Fruit fly (Drosophila melanogaster) whole organism, adult: ENCODE data around the gene SPE.

Experiments
- CG11617 ChIP-seq: fragments of 200-800 bp; sonication (Bioruptor generic); optimal IDR thresholded peaks from 2 replicates; lab custom pipeline; 2017; ENCODE audit warnings: mild to moderate bottlenecking, missing biosample characterization, missing genetic modification reagents, missing genetic modification characterization
- CG12768 ChIP-seq: fragments of 200-800 bp; sonication (Bioruptor generic); optimal IDR thresholded peaks from 2 replicates; lab custom pipeline; 2017; ENCODE audit warnings: missing biosample characterization, missing genetic modification characterization, mild to moderate bottlenecking, moderate library complexity, missing genetic modification reagents
- CG14711 ChIP-seq: fragments of 200-800 bp; sonication (Bioruptor generic); optimal IDR thresholded peaks from 2 replicates; lab custom pipeline; 2018; ENCODE audit warnings: missing biosample characterization, mild to moderate bottlenecking, missing genetic modification characterization, moderate library complexity
- CG1620 ChIP-seq: fragments of 200-800 bp; sonication (Bioruptor generic); optimal IDR thresholded peaks from 2 replicates; lab custom pipeline; 2016; ENCODE audit warnings: missing biosample characterization, missing genetic modification characterization
- CG33017 ChIP-seq: fragments of 200-800 bp; sonication (Bioruptor generic); optimal IDR thresholded peaks from 2 replicates; lab custom pipeline; 2018; ENCODE audit warnings: missing biosample characterization, mild to moderate bottlenecking, missing genetic modification characterization, moderate library complexity
- CG5204 ChIP-seq: fragments of 200-800 bp; sonication (Bioruptor generic); optimal IDR thresholded peaks from 2 replicates; lab custom pipeline; 2016; ENCODE audit warnings: missing biosample characterization, missing genetic modification characterization
- bab1 ChIP-seq: fragments of 200-800 bp; sonication (Bioruptor generic); optimal IDR thresholded peaks from 3 replicates; lab custom pipeline; 2019; ENCODE audit warnings: missing biosample characterization, mild to moderate bottlenecking, missing genetic modification characterization, moderate library complexity
- kay ChIP-seq: fragments of 200-800 bp; sonication (Bioruptor generic); peaks from one replicate; lab custom pipeline; 2016; ENCODE audit warnings: missing biosample characterization, missing genetic modification characterization, borderline replicate concordance
- pad ChIP-seq: fragments of 200-800 bp; sonication (Bioruptor generic); optimal IDR thresholded peaks from 3 replicates; lab custom pipeline; 2017; ENCODE audit warnings: missing biosample characterization, missing genetic modification characterization, mild to moderate bottlenecking, moderate library complexity, missing genetic modification reagents
- tj ChIP-seq: fragments of 200-800 bp; sonication (Bioruptor generic); optimal IDR thresholded peaks from 3 replicates; lab custom pipeline; 2017; ENCODE audit warnings: missing biosample characterization, mild to moderate bottlenecking, missing genetic modification characterization, moderate library complexity
- toe ChIP-seq: fragments of 200-800 bp; sonication (Bioruptor generic); optimal IDR thresholded peaks from 2 replicates; lab custom pipeline; 2016; ENCODE audit warnings: missing biosample characterization, missing genetic modification characterization

- TF ChIP-seq CG5204 (GFP tag; lab: Kevin White, UChicago) (peak; percentile 16), CG14711 (tag; lab: Kevin White, UChicago) (no peak), kay (GFP tag; lab: Kevin White, UChicago) (peak; percentile 96), CG11617 (GFP tag; lab: Kevin White, UChicago) (no peak), CG1620 (GFP tag; lab: Kevin White, UChicago) (no peak), toe (no peak), CG33017 (tag; lab: Kevin White, UChicago) (peak; percentile 53), CG12768 (peak; percentile 79), pad (GFP tag; lab: Kevin White, UChicago) (no peak), bab1 (no peak), tj (GFP tag; lab: Kevin White, UChicago) (peak; percentile 22)
Measured at dm6 chr3R:23728086-23728485, 42.0 kb downstream of the SPE start.
